Worm (Caenorhabditis elegans) whole organism, young adult: ENCODE data around the gene Y41D4B.17.
A peak's percentile ranks its signal among the peaks of the same experiment; 100 is the strongest.
"Not testable (repeated sequence)": the region's sequence is repeated elsewhere in the genome, so short reads cannot be mapped to it uniquely, and the experiment has no call there.

ENCODE experiments used
- B0336.3 ChIP-seq: fragments of 200-800 bp; sonication (Bioruptor generic); IDR thresholded peaks from 2 replicates; pipeline ENCODE4 v1.3.6; 2022; ENCODE audit warnings: missing genetic modification characterization, missing compliant biosample characterization
- C17E4.6 ChIP-seq: fragments of 200-800 bp; sonication (Bioruptor generic); IDR thresholded peaks from 2 replicates; pipeline ENCODE4 v1.3.6; 2022; ENCODE audit warnings: missing genetic modification reagents, missing genetic modification characterization, missing compliant biosample characterization
- D2030.7 ChIP-seq: fragments of 200-800 bp; sonication (Bioruptor generic); IDR thresholded peaks from 2 replicates; pipeline ENCODE4 v1.3.6; 2022; ENCODE audit warnings: missing genetic modification reagents, missing genetic modification characterization, missing compliant biosample characterization
- F22D6.2 ChIP-seq: sonication (generic microtip); optimal IDR thresholded peaks from 2 replicates; lab custom pipeline; 2016; ENCODE audit warnings: mild to moderate bottlenecking, missing genetic modification characterization, missing compliant biosample characterization
- T26A5.8 ChIP-seq: sonication (generic microtip); optimal IDR thresholded peaks from 2 replicates; lab custom pipeline; 2016; ENCODE audit warnings: missing genetic modification characterization, missing compliant biosample characterization
- Y53F4B.3 ChIP-seq: fragments of 200-800 bp; sonication (Bioruptor generic); IDR thresholded peaks from 2 replicates; pipeline ENCODE4 v1.3.6; 2022; ENCODE audit warnings: missing genetic modification reagents, missing genetic modification characterization, missing compliant biosample characterization
- Y79H2A.3 ChIP-seq: fragments of 200-800 bp; sonication (Bioruptor generic); conservative IDR thresholded peaks from 2 replicates; pipeline ENCODE4 v1.3.6; 2022; ENCODE audit warnings: missing genetic modification reagents, missing genetic modification characterization, missing compliant biosample characterization
- atf-7 ChIP-seq: sonication (generic microtip); optimal IDR thresholded peaks from 2 replicates; lab custom pipeline; 2017; ENCODE audit warnings: mild to moderate bottlenecking, missing genetic modification characterization, missing compliant biosample characterization
- attf-6 ChIP-seq: fragments of 200-800 bp; sonication (Bioruptor generic); IDR thresholded peaks from 2 replicates; pipeline ENCODE4 v1.3.6; 2022; ENCODE audit warnings: missing genetic modification reagents, missing genetic modification characterization, missing compliant biosample characterization
- bed-2 ChIP-seq: fragments of 200-800 bp; sonication (Bioruptor generic); IDR thresholded peaks from 2 replicates; pipeline ENCODE4 v1.3.6; 2022; ENCODE audit warnings: missing genetic modification reagents, missing genetic modification characterization, missing compliant biosample characterization
- cebp-1 ChIP-seq, 2 experiments: fragments of 200-800 bp in 1 of 2; sonication (Bioruptor generic) in 1 of 2; sonication (generic microtip) in 1 of 2; IDR thresholded peaks in 1 of 2; optimal IDR thresholded peaks in 1 of 2; 2 replicates each; pipeline versions ENCODE4 v1.3.6 to Lab custom; 2017 to 2022; ENCODE audit warnings: missing compliant biosample characterization in 2 of 2, missing genetic modification characterization in 2 of 2, mild to moderate bottlenecking in 1 of 2, missing genetic modification reagents in 1 of 2, moderate library complexity in 1 of 2
- cebp-2 ChIP-seq: fragments of 200-800 bp; sonication (Bioruptor generic); IDR thresholded peaks from 2 replicates; pipeline ENCODE4 v1.3.6; 2022; ENCODE audit warnings: missing genetic modification characterization, missing compliant biosample characterization
- ceh-100 ChIP-seq: fragments of 200-800 bp; sonication (Bioruptor generic); IDR thresholded peaks from 2 replicates; pipeline ENCODE4 v1.3.6; 2022; ENCODE audit warnings: missing genetic modification reagents, missing genetic modification characterization, missing compliant biosample characterization
- ceh-27 ChIP-seq: fragments of 200-800 bp; sonication (Bioruptor generic); optimal IDR thresholded peaks from 2 replicates; lab custom pipeline; 2018; ENCODE audit warnings: mild to moderate bottlenecking, missing genetic modification characterization, moderate library complexity, missing compliant biosample characterization
- ceh-40 ChIP-seq: fragments of 200-800 bp; sonication (Bioruptor generic); IDR thresholded peaks from 2 replicates; pipeline ENCODE4 v1.3.6; 2022; ENCODE audit warnings: missing genetic modification characterization, missing compliant biosample characterization
- ceh-58 ChIP-seq: fragments of 200-800 bp; sonication (Bioruptor generic); IDR thresholded peaks from 2 replicates; pipeline ENCODE4 v1.3.6; 2022; ENCODE audit warnings: missing genetic modification characterization, missing compliant biosample characterization
- chd-7 ChIP-seq: sonication (generic microtip); optimal IDR thresholded peaks from 2 replicates; lab custom pipeline; 2016; ENCODE audit warnings: mild to moderate bottlenecking, missing genetic modification characterization, moderate library complexity, missing compliant biosample characterization
- die-1 ChIP-seq: sonication (generic microtip); optimal IDR thresholded peaks from 2 replicates; lab custom pipeline; 2016; ENCODE audit warnings: missing genotype, mild to moderate bottlenecking, missing genetic modification characterization, missing compliant biosample characterization
- fkh-3 ChIP-seq: sonication (generic microtip); optimal IDR thresholded peaks from 2 replicates; lab custom pipeline; 2016; ENCODE audit warnings: mild to moderate bottlenecking, missing genetic modification characterization, missing compliant biosample characterization
- gei-17 ChIP-seq: fragments of 200-800 bp; sonication (Bioruptor generic); optimal IDR thresholded peaks from 2 replicates; lab custom pipeline; 2018; ENCODE audit warnings: mild to moderate bottlenecking, missing genetic modification characterization, missing compliant biosample characterization
- hmg-20 ChIP-seq: fragments of 200-800 bp; sonication (Bioruptor generic); IDR thresholded peaks from 2 replicates; pipeline ENCODE4 v1.3.6; 2022; ENCODE audit warnings: missing genetic modification reagents, missing genetic modification characterization, missing compliant biosample characterization
- hrde-1 ChIP-seq: sonication (generic microtip); optimal IDR thresholded peaks from 2 replicates; lab custom pipeline; 2016; ENCODE audit warnings: missing genetic modification characterization, mild to moderate bottlenecking, missing compliant biosample characterization, moderate library complexity, missing genotype, missing genetic modification reagents, borderline replicate concordance
- let-607 ChIP-seq, 2 experiments: fragments of 200-800 bp in 1 of 2; sonication (Bioruptor generic) in 1 of 2; sonication (generic microtip) in 1 of 2; optimal IDR thresholded peaks; 2 replicates each; lab custom pipeline; 2016 to 2018; ENCODE audit warnings: mild to moderate bottlenecking in 2 of 2, missing compliant biosample characterization in 2 of 2, missing genetic modification characterization in 2 of 2, moderate library complexity in 2 of 2, missing genotype in 1 of 2
- lin-40 ChIP-seq: sonication (generic microtip); optimal IDR thresholded peaks from 2 replicates; lab custom pipeline; 2016; ENCODE audit warnings: missing genetic modification characterization, mild to moderate bottlenecking, missing compliant biosample characterization, missing genotype, missing genetic modification reagents
- lin-54 ChIP-seq: fragments of 200-800 bp; sonication (Bioruptor generic); optimal IDR thresholded peaks from 2 replicates; lab custom pipeline; 2018; ENCODE audit warnings: mild to moderate bottlenecking, missing genetic modification characterization, missing compliant biosample characterization
- lsl-1 ChIP-seq: fragments of 200-800 bp; sonication (Bioruptor generic); optimal IDR thresholded peaks from 2 replicates; lab custom pipeline; 2018; ENCODE audit warnings: mild to moderate bottlenecking, missing genetic modification characterization, moderate library complexity, missing compliant biosample characterization
- madf-6 ChIP-seq: fragments of 200-800 bp; sonication (Bioruptor generic); IDR thresholded peaks from 2 replicates; pipeline ENCODE4 v1.3.6; 2022; ENCODE audit warnings: missing genetic modification reagents, missing genetic modification characterization, missing compliant biosample characterization
- mxl-1 ChIP-seq: sonication (generic microtip); optimal IDR thresholded peaks from 2 replicates; lab custom pipeline; 2016; ENCODE audit warnings: missing genetic modification characterization, missing compliant biosample characterization
- nfya-1 ChIP-seq: sonication (generic microtip); optimal IDR thresholded peaks from 2 replicates; lab custom pipeline; 2017; ENCODE audit warnings: antibody characterized with exemption, missing compliant biosample characterization, missing genetic modification characterization, borderline replicate concordance; ENCODE audit not compliant: insufficient read depth
- nfya-2 ChIP-seq: fragments of 200-800 bp; sonication (Bioruptor generic); IDR thresholded peaks from 2 replicates; pipeline ENCODE4 v1.3.6; 2022; ENCODE audit warnings: missing genetic modification reagents, missing genetic modification characterization, missing compliant biosample characterization
- nfyb-1 ChIP-seq: fragments of 200-800 bp; sonication (Bioruptor generic); IDR thresholded peaks from 2 replicates; pipeline ENCODE4 v1.3.6; 2022; ENCODE audit warnings: missing genetic modification reagents, missing genetic modification characterization, missing compliant biosample characterization
- sdz-38 ChIP-seq: sonication (generic microtip); optimal IDR thresholded peaks from 2 replicates; lab custom pipeline; 2016; ENCODE audit warnings: missing genotype, missing genetic modification characterization, missing compliant biosample characterization
- sea-2 ChIP-seq: fragments of 200-800 bp; sonication (Bioruptor generic); IDR thresholded peaks from 2 replicates; pipeline ENCODE4 v1.3.6; 2022; ENCODE audit warnings: missing genetic modification characterization, missing compliant biosample characterization
- snpc-3.4 ChIP-seq: sonication (generic microtip); optimal IDR thresholded peaks from 2 replicates; lab custom pipeline; 2017; ENCODE audit warnings: missing genetic modification characterization, mild to moderate bottlenecking, missing compliant biosample characterization, antibody characterized with exemption, moderate library complexity, missing genotype, missing genetic modification reagents
- snpc-4 ChIP-seq, 5 experiments: fragments of 150-350 bp in 1 of 5; sonication (generic microtip) in 4 of 5; optimal IDR thresholded peaks; 2 replicates each; lab custom pipeline; 2014 to 2018; ENCODE audit warnings: missing genetic modification characterization in 5 of 5, missing biosample characterization in 3 of 5, antibody characterized with exemption in 2 of 5, mild to moderate bottlenecking in 2 of 5, missing compliant biosample characterization in 2 of 5, missing genotype in 2 of 5, moderate library complexity in 2 of 5, missing genetic modification reagents in 1 of 5
- somi-1 ChIP-seq: fragments of 200-800 bp; sonication (Bioruptor generic); optimal IDR thresholded peaks from 2 replicates; lab custom pipeline; 2018; ENCODE audit warnings: mild to moderate bottlenecking, missing genetic modification characterization, missing compliant biosample characterization
- tbx-9 ChIP-seq: sonication (generic microtip); optimal IDR thresholded peaks from 2 replicates; lab custom pipeline; 2016; ENCODE audit warnings: borderline replicate concordance, missing genetic modification characterization, inconsistent platforms, missing compliant biosample characterization
- unc-130 ChIP-seq: sonication (generic microtip); optimal IDR thresholded peaks from 2 replicates; lab custom pipeline; 2016; ENCODE audit warnings: missing genetic modification reagents, missing genetic modification characterization, missing compliant biosample characterization
- xnd-1 ChIP-seq: sonication (generic microtip); optimal IDR thresholded peaks from 2 replicates; lab custom pipeline; 2016; ENCODE audit warnings: missing genotype, missing genetic modification reagents, missing genetic modification characterization, missing compliant biosample characterization
- zfh-2 ChIP-seq: fragments of 200-800 bp; sonication (Bioruptor generic); conservative IDR thresholded peaks from 2 replicates; pipeline ENCODE4 v1.3.6; 2022; ENCODE audit warnings: missing genetic modification reagents, missing genetic modification characterization, missing compliant biosample characterization
- ztf-18 ChIP-seq: sonication (generic microtip); optimal IDR thresholded peaks from 2 replicates; lab custom pipeline; 2016; ENCODE audit warnings: missing genotype, mild to moderate bottlenecking, missing genetic modification characterization, missing compliant biosample characterization

The Y41D4B.17 gene

ce11 chrIV:1523418-1523817, 36.5 kb upstream of the Y41D4B.17 start, which contains the start of gene K03H6.1:
Gene K03H6.1 (plus strand): TSS chrIV:1523718.
- no peak for TF ChIP-seq zfh-2
- TF ChIP-seq gei-17 (GFP tag; lab: Kevin White, UChicago): no peak
- TF ChIP-seq madf-6 (GFP tag; lab: Robert Waterston, UW): no peak
- TF ChIP-seq die-1 (tag; lab: Kevin White, UChicago): no peak
- TF ChIP-seq T26A5.8 (tag; lab: Kevin White, UChicago): no peak
- TF ChIP-seq lin-54: no peak
- TF ChIP-seq C17E4.6 (GFP tag; lab: Robert Waterston, UW): no peak
- no peak for TF ChIP-seq B0336.3
- no peak for TF ChIP-seq atf-7 (tag; lab: Kevin White, UChicago)
- no peak for TF ChIP-seq F22D6.2 (tag; lab: Kevin White, UChicago)

ce11 chrIV:1528682-1529081, 31.2 kb upstream of the Y41D4B.17 start:
- not testable (repeated sequence) for TF ChIP-seq snpc-4 (GFP tag; optimal IDR thresholded peaks at IDR 0.05; lab: Kevin White, UChicago)
- peak in 2 of 4 experiments; percentile 64 to 84 for TF ChIP-seq snpc-4 (tag; optimal IDR thresholded peaks at IDR 0.05; lab: Kevin White, UChicago)

ce11 chrIV:1536316-1536715, 23.6 kb upstream of the Y41D4B.17 start, which contains the start of gene K03H6.5:
Gene K03H6.5 (minus strand): TSS chrIV:1536416.
- TF ChIP-seq mxl-1 (tag; lab: Kevin White, UChicago) (no peak), nfya-2 (GFP tag; lab: Robert Waterston, UW) (no peak), ceh-100 (GFP tag; lab: Robert Waterston, UW) (no peak), unc-130 (GFP tag; lab: Kevin White, UChicago) (no peak), lin-40 (tag; lab: Kevin White, UChicago) (no peak), xnd-1 (tag; lab: Kevin White, UChicago) (no peak), snpc-3.4 (no peak), chd-7 (tag; lab: Kevin White, UChicago) (no peak), ceh-27 (GFP tag; lab: Kevin White, UChicago) (no peak), sea-2 (GFP tag; lab: Robert Waterston, UW) (no peak), tbx-9 (no peak), hrde-1 (tag; lab: Kevin White, UChicago) (no peak), somi-1 (no peak), bed-2 (GFP tag; lab: Robert Waterston, UW) (no peak), nfya-1 (no peak), lin-54 (no peak), nfyb-1 (GFP tag; lab: Robert Waterston, UW) (no peak), sdz-38 (tag; lab: Kevin White, UChicago) (no peak), cebp-2 (GFP tag; lab: Robert Waterston, UW) (no peak), let-607 (tag; optimal IDR thresholded peaks at IDR 0.05; lab: Kevin White, UChicago) (no peak)
- TF ChIP-seq, all 124 proteins: peak for 0

ce11 chrIV:1547129-1547528, 12.8 kb upstream of the Y41D4B.17 start:
- no peak for TF ChIP-seq Y53F4B.3 (GFP tag; lab: Robert Waterston, UW)
- no peak for TF ChIP-seq atf-7 (tag; lab: Kevin White, UChicago)
- no peak for TF ChIP-seq cebp-1 (GFP tag; IDR thresholded peaks at IDR 0.05; lab: Robert Waterston, UW)
- no peak for TF ChIP-seq cebp-1 (tag; optimal IDR thresholded peaks at IDR 0.05; lab: Kevin White, UChicago)
- no peak for TF ChIP-seq ztf-18 (tag; lab: Kevin White, UChicago)
- TF ChIP-seq fkh-3 (tag; lab: Kevin White, UChicago): no peak
- no peak for TF ChIP-seq attf-6 (GFP tag; lab: Robert Waterston, UW)
- TF ChIP-seq hmg-20 (GFP tag; lab: Robert Waterston, UW): no peak
- no peak for TF ChIP-seq xnd-1 (tag; lab: Kevin White, UChicago)
- no peak for TF ChIP-seq zfh-2
- no peak for TF ChIP-seq ceh-40
- TF ChIP-seq chd-7 (tag; lab: Kevin White, UChicago): no peak
- no peak for TF ChIP-seq ceh-58 (GFP tag; lab: Robert Waterston, UW)
- no peak for TF ChIP-seq D2030.7 (GFP tag; lab: Robert Waterston, UW)
- TF ChIP-seq lsl-1 (GFP tag; lab: Kevin White, UChicago): no peak
- no peak for TF ChIP-seq nfya-1
- TF ChIP-seq Y79H2A.3 (GFP tag; lab: Robert Waterston, UW): no peak
- TF ChIP-seq, all 124 proteins: peak for 0
